Worm (Caenorhabditis elegans): Measurements from ENCODE around the gene cct-2.

cct-2 gene

ce11 chrII:8933693-8934432, 6.3 kb downstream of the cct-2 start, which contains the start of gene T21B10.3 (continued):
- TF ChIP-seq mab-5 (tag; optimal IDR thresholded peaks at IDR 0.05): no peak
- no peak for TF ChIP-seq nhr-12 (tag; optimal IDR thresholded peaks at IDR 0.05)
- TF ChIP-seq F13H6.1 (tag; optimal IDR thresholded peaks at IDR 0.05): peak; percentile 12
- no peak for TF ChIP-seq peb-1 (tag; optimal IDR thresholded peaks at IDR 0.05)
- TF ChIP-seq ZK546.5 (tag; optimal IDR thresholded peaks at IDR 0.05): no peak
- peak; percentile 42 for TF ChIP-seq ama-1 (optimal IDR thresholded peaks at IDR 0.05)

ce11 chrII:8938907-8939622, 11.5 kb downstream of the cct-2 start:
- TF ChIP-seq dmd-4 (tag; optimal IDR thresholded peaks at IDR 0.05): no peak
- TF ChIP-seq elt-1 (tag; optimal IDR thresholded peaks at IDR 0.05): no peak
- TF ChIP-seq unc-55 (GFP tag; optimal IDR thresholded peaks at IDR 0.05): no peak
- no peak for TF ChIP-seq C34F6.9 (tag; optimal IDR thresholded peaks at IDR 0.05)
- TF ChIP-seq ceh-82 (tag; optimal IDR thresholded peaks at IDR 0.05): no peak
- TF ChIP-seq nhr-6 (tag; optimal IDR thresholded peaks at IDR 0.05): no peak
- TF ChIP-seq peb-1 (tag; optimal IDR thresholded peaks at IDR 0.05): no peak
- no peak for TF ChIP-seq nhr-21 (tag; optimal IDR thresholded peaks at IDR 0.05)

DNA sequence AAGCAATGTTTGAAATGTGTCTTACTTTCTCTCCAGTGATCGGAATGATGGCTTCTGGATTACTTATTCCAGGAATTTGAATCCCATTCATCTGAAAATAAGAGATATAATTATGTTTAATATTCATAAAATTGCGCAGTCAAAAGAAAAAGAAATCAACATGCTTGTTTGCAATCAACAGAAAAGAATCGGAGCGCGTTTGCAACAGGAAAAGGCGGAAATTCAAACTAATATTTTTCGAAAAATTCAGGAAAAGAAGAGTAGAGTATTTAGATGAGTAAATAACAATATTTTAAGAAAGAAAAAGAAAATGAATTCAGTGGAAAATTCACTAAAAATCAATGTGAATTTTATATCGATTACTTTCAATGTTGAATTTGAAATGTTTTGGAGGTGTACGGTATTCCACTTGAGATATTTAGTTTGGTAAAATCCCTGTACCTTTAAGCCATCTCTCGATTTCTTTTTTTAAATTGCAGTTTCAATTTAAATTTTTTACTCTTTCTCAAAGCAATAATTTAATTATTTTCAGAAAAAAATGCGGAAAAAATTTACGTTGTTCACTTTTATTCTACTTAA, 12.9 kb downstream of the cct-2 start, which contains the start of the genes set-17 and T21B10.4:
Gene set-17 (minus strand): TSS at position 127 of the 579 bp plus-strand sequence.
Gene T21B10.4 (plus strand): TSS at position 533 of the 579 bp plus-strand sequence.
- TF ChIP-seq nhr-237 (tag; optimal IDR thresholded peaks at IDR 0.05) (no peak), lsy-2 (tag; optimal IDR thresholded peaks at IDR 0.05) (peak in 1 of 2 experiments; percentile 62), ztf-4 (tag; optimal IDR thresholded peaks at IDR 0.05) (no peak), unc-55 (GFP tag; optimal IDR thresholded peaks at IDR 0.05) (peak; percentile 54), gmeb-1 (tag; optimal IDR thresholded peaks at IDR 0.05) (peak; percentile 70), C34F6.9 (tag; optimal IDR thresholded peaks at IDR 0.05) (peak; percentile 51), crh-2 (tag; optimal IDR thresholded peaks at IDR 0.05) (peak; percentile 2)

ce11 chrII:8945167-8945566, 17.6 kb downstream of the cct-2 start:
- TF ChIP-seq ztf-11 (tag; optimal IDR thresholded peaks at IDR 0.05) (no peak), ceh-16 (tag; optimal IDR thresholded peaks at IDR 0.05) (no peak), lin-39 (tag; optimal IDR thresholded peaks at IDR 0.05) (no peak), dmd-4 (tag; optimal IDR thresholded peaks at IDR 0.05) (no peak), unc-39 (tag; optimal IDR thresholded peaks at IDR 0.05) (no peak), crh-2 (tag; optimal IDR thresholded peaks at IDR 0.05) (no peak)

DNA sequence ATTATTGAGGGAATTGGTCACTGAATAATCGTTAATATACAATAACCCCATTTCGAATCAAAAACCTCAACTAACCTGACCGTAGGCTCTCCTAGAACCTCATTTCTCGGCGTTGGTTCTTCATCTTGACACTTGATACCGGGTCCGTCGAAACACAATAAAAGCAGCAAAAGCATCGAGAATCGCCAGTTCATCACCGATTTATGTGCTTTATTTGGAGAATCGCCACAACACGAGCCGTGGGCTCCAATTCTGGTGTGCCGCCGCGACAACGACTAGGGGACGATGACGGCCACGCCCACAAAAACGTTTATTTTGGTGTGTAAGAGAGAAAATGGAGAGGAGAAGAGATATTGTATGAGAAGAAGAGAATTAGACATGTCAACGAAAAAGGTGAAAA, 19.9 kb downstream of the cct-2 start, which contains the start of gene cutl-15:
Gene cutl-15 (minus strand): TSS at position 298 of the 400 bp plus-strand sequence.
- TF ChIP-seq mab-5 (tag; optimal IDR thresholded peaks at IDR 0.05) (no peak), ceh-16 (tag; optimal IDR thresholded peaks at IDR 0.05) (no peak), nhr-6 (tag; optimal IDR thresholded peaks at IDR 0.05) (no peak), nhr-129 (tag; optimal IDR thresholded peaks at IDR 0.05) (no peak), gmeb-1 (tag; optimal IDR thresholded peaks at IDR 0.05) (no peak), nhr-11 (tag; optimal IDR thresholded peaks at IDR 0.05) (no peak), mbf-1 (tag; optimal IDR thresholded peaks at IDR 0.05) (no peak)

- TF ChIP-seq nhr-6 (tag; optimal IDR thresholded peaks at IDR 0.05): no peak
- TF ChIP-seq ama-1 (optimal IDR thresholded peaks at IDR 0.05): no peak
- no peak for TF ChIP-seq R02D3.7 (tag; optimal IDR thresholded peaks at IDR 0.05)
- TF ChIP-seq lin-39 (tag; optimal IDR thresholded peaks at IDR 0.05): no peak
- no peak for TF ChIP-seq ztf-4 (tag; optimal IDR thresholded peaks at IDR 0.05)
- no peak for TF ChIP-seq nhr-11 (tag; optimal IDR thresholded peaks at IDR 0.05)
- TF ChIP-seq C34F6.9 (tag; optimal IDR thresholded peaks at IDR 0.05): no peak
- TF ChIP-seq unc-55 (GFP tag; optimal IDR thresholded peaks at IDR 0.05): no peak
- TF ChIP-seq nhr-10 (tag; optimal IDR thresholded peaks at IDR 0.05): no peak
- no peak for TF ChIP-seq Y55F3AM.14 (GFP tag; optimal IDR thresholded peaks at IDR 0.05)
- TF ChIP-seq unc-62 (GFP tag; optimal IDR thresholded peaks at IDR 0.05): no peak
- no peak for TF ChIP-seq nhr-21 (tag; optimal IDR thresholded peaks at IDR 0.05)
Measured at ce11 chrII:8948640-8949039, 21.1 kb downstream of the cct-2 start.

Measured in whole organism, L2 larva.